Worm (Caenorhabditis elegans): ENCODE measurements around the gene sre-3.

DNA sequence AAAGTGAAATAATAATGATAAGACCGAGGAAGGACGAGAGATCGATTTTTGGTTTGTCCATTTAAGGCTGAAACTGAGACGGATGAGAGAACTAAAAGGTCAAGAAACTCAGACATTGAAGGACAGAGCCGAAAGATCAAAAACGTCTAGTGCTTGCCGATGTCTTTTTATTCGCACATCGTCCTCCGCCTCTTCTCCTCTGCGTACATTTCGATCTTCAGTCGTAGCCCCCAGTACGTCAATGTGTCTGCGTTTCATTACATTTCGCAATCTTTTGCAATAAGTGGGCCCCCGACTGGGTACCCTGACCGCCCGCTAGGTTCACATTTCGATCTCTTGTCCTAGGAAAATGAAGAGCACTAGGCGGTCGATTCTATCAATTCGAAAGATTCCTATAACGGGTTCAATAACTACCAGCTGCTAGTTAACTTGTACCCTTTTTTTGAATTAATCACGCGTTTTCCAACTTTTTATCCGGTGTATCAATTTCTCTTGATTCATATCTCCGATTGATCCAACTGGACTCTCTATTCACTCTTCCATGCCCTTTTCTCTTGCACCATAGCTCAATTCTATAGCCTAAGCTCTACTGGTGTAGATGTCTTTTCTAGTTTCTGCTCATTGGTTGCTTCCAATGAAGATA lies 6.6 kb downstream of the sre-3 start:
- no peak for TF ChIP-seq dao-5 (tag; optimal IDR thresholded peaks at IDR 0.05)
- TF ChIP-seq him-1 (tag; optimal IDR thresholded peaks at IDR 0.05) = no peak

Measured in whole organism, L4/young adult.